Fruit fly (Drosophila melanogaster) whole organism, wandering third instar larva: Measurements from ENCODE around the gene tll.

Source experiments
- Abd-B ChIP-seq: fragments of >200 bp; optimal IDR thresholded peaks from 2 replicates; lab custom pipeline; 2017; ENCODE audit warnings: missing biosample characterization, missing genetic modification characterization
- Dfd ChIP-seq: fragments of >200 bp; optimal IDR thresholded peaks from 2 replicates; lab custom pipeline; 2017; ENCODE audit warnings: missing biosample characterization, missing genetic modification characterization
- Mio ChIP-seq: sonication (Bioruptor generic); optimal IDR thresholded peaks from 2 replicates; lab custom pipeline; 2016; ENCODE audit warnings: missing biosample characterization, missing genetic modification characterization
- Myc ChIP-seq: fragments of >200 bp; optimal IDR thresholded peaks from 2 replicates; lab custom pipeline; 2017
- OdsH ChIP-seq: fragments of 200-800 bp; sonication (Bioruptor generic); optimal IDR thresholded peaks from 2 replicates; lab custom pipeline; 2016; ENCODE audit warnings: missing biosample characterization, mild to moderate bottlenecking, missing genetic modification characterization
- dl ChIP-seq, 2 experiments: fragments of 175-275, 200-275 bp in 1 of 2; fragments of 200-275 bp in 1 of 2; sonication (Bioruptor generic); optimal IDR thresholded peaks; lab custom pipeline; 2018; ENCODE audit warnings: mild to moderate bottlenecking in 2 of 2, missing biosample characterization in 2 of 2, missing genetic modification characterization in 2 of 2, moderate library complexity in 2 of 2; ENCODE audit not compliant: partially characterized antibody in 2 of 2, insufficient read depth in 1 of 2
- pan ChIP-seq: fragments of >200 bp; optimal IDR thresholded peaks from 2 replicates; lab custom pipeline; 2017
- woc ChIP-seq: sonication (Bioruptor generic); optimal IDR thresholded peaks from 2 replicates; lab custom pipeline; 2016; ENCODE audit warnings: missing biosample characterization, mild to moderate bottlenecking, missing genetic modification characterization

- TF ChIP-seq dl (GFP tag; optimal IDR thresholded peaks at IDR 0.05; lab: Kevin White, UChicago; ENCODE audit: insufficient read depth in 1 of 2, partially characterized antibody in 2 of 2): peak; percentile 25 to 47
- no peak for TF ChIP-seq Dfd
- no peak for TF ChIP-seq Abd-B
- no peak for TF ChIP-seq OdsH (GFP tag; lab: Kevin White, UChicago)
- no peak for TF ChIP-seq Myc (lab: Kevin White, UChicago)
- no peak for TF ChIP-seq Mio
- no peak for TF ChIP-seq woc (GFP tag; lab: Kevin White, UChicago)
- no peak for TF ChIP-seq pan (lab: Kevin White, UChicago)
These were observed 48.8 kb upstream of the tll start for dm6 chr3R:30803212-30803814.
